Worm (Caenorhabditis elegans) whole organism, early embryonic: ENCODE data around the gene acer-1.

Experiments used
- B0310.2 ChIP-seq: sonication (generic microtip); optimal IDR thresholded peaks from 2 replicates; lab custom pipeline; 2016; ENCODE audit warnings: mild to moderate bottlenecking, missing genetic modification characterization, missing compliant biosample characterization
- F13C5.2 ChIP-seq: sonication (generic microtip); optimal IDR thresholded peaks from 2 replicates; lab custom pipeline; 2017; ENCODE audit warnings: mild to moderate bottlenecking, missing genetic modification characterization, inconsistent platforms, missing compliant biosample characterization
- aly-1 ChIP-seq: sonication (generic microtip); optimal IDR thresholded peaks from 2 replicates; lab custom pipeline; 2016; ENCODE audit warnings: missing genetic modification characterization, missing compliant biosample characterization
- ama-1 ChIP-seq: fragments of 150-350 bp; optimal IDR thresholded peaks from 2 replicates; lab custom pipeline; 2014
- ceh-13 ChIP-seq: fragments of 200-800 bp; sonication (Bioruptor generic); optimal IDR thresholded peaks from 2 replicates; lab custom pipeline; 2018; ENCODE audit warnings: mild to moderate bottlenecking, missing genetic modification characterization, missing compliant biosample characterization
- ceh-36 ChIP-seq: sonication (generic microtip); optimal IDR thresholded peaks from 2 replicates; lab custom pipeline; 2016; ENCODE audit warnings: missing genetic modification characterization, inconsistent platforms, missing compliant biosample characterization
- ets-7 ChIP-seq: sonication (generic microtip); optimal IDR thresholded peaks from 2 replicates; lab custom pipeline; 2016; ENCODE audit warnings: missing genotype, missing genetic modification characterization, missing compliant biosample characterization
- flt-1 ChIP-seq: fragments of 200-800 bp; sonication (Bioruptor generic); IDR thresholded peaks from 2 replicates; pipeline ENCODE4 v1.3.6; 2022; ENCODE audit warnings: missing genetic modification characterization, missing compliant biosample characterization
- hmbx-1 ChIP-seq: sonication (generic microtip); optimal IDR thresholded peaks from 2 replicates; lab custom pipeline; 2016; ENCODE audit warnings: mild to moderate bottlenecking, missing genetic modification characterization, missing compliant biosample characterization
- hmg-4 ChIP-seq: fragments of 200-800 bp; sonication (Bioruptor generic); optimal IDR thresholded peaks from 2 replicates; lab custom pipeline; 2018; ENCODE audit warnings: mild to moderate bottlenecking, missing genetic modification characterization, missing compliant biosample characterization
- hnd-1 ChIP-seq: sonication (generic microtip); optimal IDR thresholded peaks from 2 replicates; lab custom pipeline; 2016; ENCODE audit warnings: missing genetic modification characterization, missing compliant biosample characterization
- pes-1 ChIP-seq: fragments of 200-800 bp; sonication (Bioruptor generic); IDR thresholded peaks from 2 replicates; pipeline ENCODE4 v1.3.6; 2022; ENCODE audit warnings: missing genetic modification reagents, missing genetic modification characterization, missing compliant biosample characterization
- scrt-1 ChIP-seq: fragments of 200-800 bp; sonication (Bioruptor generic); IDR thresholded peaks from 2 replicates; pipeline ENCODE4 v1.3.6; 2022; ENCODE audit warnings: missing genetic modification characterization, missing compliant biosample characterization
- sea-1 ChIP-seq: fragments of 200-800 bp; sonication (Bioruptor generic); conservative IDR thresholded peaks from 2 replicates; pipeline ENCODE4 v1.3.6; 2022; ENCODE audit warnings: missing genetic modification characterization, missing compliant biosample characterization
- tbx-11 ChIP-seq: fragments of 200-800 bp; sonication (Bioruptor generic); IDR thresholded peaks from 2 replicates; pipeline ENCODE4 v1.3.6; 2022; ENCODE audit warnings: missing genetic modification characterization, missing compliant biosample characterization
- tbx-37 ChIP-seq: fragments of 200-800 bp; sonication (Bioruptor generic); conservative IDR thresholded peaks from 2 replicates; pipeline ENCODE4 v1.3.6; 2022; ENCODE audit warnings: missing genetic modification reagents, missing genetic modification characterization, missing compliant biosample characterization
- tra-4 ChIP-seq: sonication (generic microtip); optimal IDR thresholded peaks from 2 replicates; lab custom pipeline; 2017; ENCODE audit warnings: missing genetic modification characterization, missing compliant biosample characterization

acer-1 gene

DNA sequence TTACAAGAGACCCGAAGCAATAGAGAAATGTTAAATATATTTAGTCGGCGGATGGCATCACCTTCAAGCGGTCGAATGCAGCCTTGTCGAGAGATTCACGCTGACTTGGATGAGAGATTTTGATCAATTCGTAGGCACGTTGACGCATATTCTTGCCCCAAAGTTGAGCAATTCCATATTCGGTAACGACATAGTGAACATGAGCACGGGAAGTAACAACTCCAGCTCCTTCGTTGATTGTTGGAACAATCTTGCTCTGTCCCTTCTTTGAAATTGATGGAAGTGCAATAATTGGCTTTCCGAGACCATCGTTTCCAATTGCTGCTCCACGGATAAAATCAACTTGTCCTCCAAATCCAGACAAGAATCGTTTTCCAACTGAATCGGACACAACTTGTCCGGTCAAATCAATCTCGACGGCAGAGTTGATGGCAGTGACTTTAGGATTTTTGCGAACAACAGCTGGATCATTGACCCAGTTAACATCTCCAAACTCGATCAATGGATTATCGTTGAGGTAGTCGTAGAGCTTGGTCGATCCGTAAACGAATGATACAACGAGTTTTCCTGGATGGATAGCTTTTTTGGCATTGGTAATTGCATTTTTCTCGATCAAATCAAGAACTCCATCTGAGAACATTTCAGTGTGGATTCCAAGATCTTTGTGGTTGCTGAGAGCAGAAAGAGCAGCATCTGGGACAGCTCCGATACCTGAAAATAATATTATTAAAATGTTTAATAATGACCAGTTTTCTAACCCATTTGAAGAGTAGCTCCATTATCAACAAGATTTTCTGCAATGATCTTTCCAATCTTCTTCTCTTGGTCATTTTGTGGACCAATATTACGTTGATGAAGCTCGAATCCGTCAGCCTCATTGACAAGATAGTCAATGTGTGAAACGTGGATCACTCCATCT, 1.3 kb downstream of the acer-1 start:
- TF ChIP-seq ceh-13 (GFP tag; lab: Kevin White, UChicago) (no peak), hnd-1 (tag; lab: Kevin White, UChicago) (no peak), B0310.2 (tag; lab: Kevin White, UChicago) (no peak), ceh-36 (tag; lab: Kevin White, UChicago) (no peak), hmbx-1 (tag; lab: Kevin White, UChicago) (no peak)

DNA sequence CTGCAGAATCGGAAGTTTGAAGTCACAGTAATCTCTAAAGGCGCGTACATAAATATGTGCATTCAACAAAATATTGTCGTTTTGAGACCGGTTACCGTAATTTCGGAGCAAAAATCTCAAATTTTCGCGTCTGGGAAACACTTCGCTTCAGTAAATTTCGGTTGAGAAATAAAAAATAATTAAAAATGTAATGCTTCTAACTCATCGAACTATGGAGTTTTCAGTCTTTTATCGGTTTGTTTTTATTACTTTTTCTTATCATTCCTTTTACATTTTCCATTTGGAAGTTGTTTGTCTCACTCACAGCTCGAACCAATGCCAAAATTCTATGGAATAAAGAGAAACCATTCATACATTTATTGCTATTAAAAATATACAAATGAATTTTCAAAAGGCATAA, 2.0 kb downstream of the acer-1 start:
- TF ChIP-seq pes-1 (GFP tag; lab: Robert Waterston, UW) (no peak), ama-1 (lab: Kevin White, UChicago) (no peak), aly-1 (tag; lab: Kevin White, UChicago) (no peak), hnd-1 (tag; lab: Kevin White, UChicago) (no peak), hmbx-1 (tag; lab: Kevin White, UChicago) (no peak), hmg-4 (GFP tag; lab: Kevin White, UChicago) (no peak), sea-1 (GFP tag; lab: Robert Waterston, UW) (no peak), F13C5.2 (no peak), tra-4 (tag; lab: Kevin White, UChicago) (no peak), flt-1 (GFP tag; lab: Robert Waterston, UW) (no peak), ets-7 (tag; lab: Kevin White, UChicago) (no peak), ceh-13 (GFP tag; lab: Kevin White, UChicago) (no peak)

DNA sequence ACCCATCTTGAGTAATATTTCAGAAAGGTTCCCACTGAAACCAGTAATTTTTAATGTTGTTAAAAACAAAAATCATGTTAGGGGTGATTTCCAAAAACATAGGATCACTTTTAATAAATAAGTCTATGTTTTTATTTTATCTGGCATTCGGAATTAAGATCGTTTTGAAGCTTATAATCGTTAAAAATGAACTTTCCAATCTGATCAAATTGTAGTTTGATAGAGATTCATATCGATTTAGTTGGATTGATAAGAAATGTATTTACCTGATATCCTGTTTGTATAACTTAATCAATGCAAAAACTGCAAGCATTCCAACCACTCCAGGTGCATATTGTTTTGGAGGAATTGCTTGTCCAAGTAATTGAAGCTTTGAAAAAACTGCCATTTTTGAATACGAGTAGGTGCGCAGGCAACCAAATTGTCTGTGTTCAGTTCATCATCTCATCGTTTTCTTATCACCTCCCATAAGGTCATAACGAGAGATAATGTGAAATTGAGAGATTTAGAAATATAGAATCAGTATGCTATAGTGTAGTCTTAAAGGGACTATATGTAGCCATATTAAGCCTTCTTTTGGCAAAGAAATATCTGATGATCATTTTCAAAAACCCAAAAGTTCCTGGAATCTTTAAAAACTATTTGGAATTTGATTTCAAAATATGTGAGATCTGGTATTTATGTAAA, 2.7 kb downstream of the acer-1 start, which contains the start of gene pmp-2:
Gene pmp-2 (minus strand): TSS at position 487 of the 687 bp plus-strand sequence.
- TF ChIP-seq hmg-4 (GFP tag; lab: Kevin White, UChicago) (no peak), F13C5.2 (no peak), B0310.2 (tag; lab: Kevin White, UChicago) (no peak), hmbx-1 (tag; lab: Kevin White, UChicago) (no peak), flt-1 (GFP tag; lab: Robert Waterston, UW) (no peak), tbx-37 (no peak), aly-1 (tag; lab: Kevin White, UChicago) (no peak), tbx-11 (GFP tag; lab: Robert Waterston, UW) (no peak), ets-7 (tag; lab: Kevin White, UChicago) (no peak), ama-1 (lab: Kevin White, UChicago) (no peak)

DNA sequence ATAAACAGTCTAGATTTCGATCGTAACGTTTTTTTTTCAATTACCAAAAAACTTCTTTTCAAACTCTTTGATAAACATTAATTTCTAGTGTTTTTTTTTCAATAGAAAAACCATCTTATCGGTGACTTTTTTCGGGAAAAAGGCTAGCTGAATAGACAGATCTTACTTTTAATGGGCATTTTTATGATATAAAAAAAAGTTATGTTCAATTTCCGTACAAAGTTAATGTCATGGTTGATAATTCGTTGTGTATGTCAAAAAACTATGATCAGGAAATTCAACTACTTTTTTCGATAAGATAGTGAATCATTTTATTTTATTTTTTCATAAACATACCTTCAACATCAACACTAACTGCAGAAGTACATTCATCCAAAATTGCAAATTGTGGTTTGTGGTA, 5.6 kb downstream of the acer-1 start:
- no peak for TF ChIP-seq tra-4 (tag; lab: Kevin White, UChicago)
- no peak for TF ChIP-seq ceh-36 (tag; lab: Kevin White, UChicago)
- no peak for TF ChIP-seq ets-7 (tag; lab: Kevin White, UChicago)
- TF ChIP-seq hmg-4 (GFP tag; lab: Kevin White, UChicago) = no peak
- no peak for TF ChIP-seq tbx-11 (GFP tag; lab: Robert Waterston, UW)
- TF ChIP-seq B0310.2 (tag; lab: Kevin White, UChicago) = no peak
- TF ChIP-seq hmbx-1 (tag; lab: Kevin White, UChicago) = no peak
- TF ChIP-seq aly-1 (tag; lab: Kevin White, UChicago) = no peak

DNA sequence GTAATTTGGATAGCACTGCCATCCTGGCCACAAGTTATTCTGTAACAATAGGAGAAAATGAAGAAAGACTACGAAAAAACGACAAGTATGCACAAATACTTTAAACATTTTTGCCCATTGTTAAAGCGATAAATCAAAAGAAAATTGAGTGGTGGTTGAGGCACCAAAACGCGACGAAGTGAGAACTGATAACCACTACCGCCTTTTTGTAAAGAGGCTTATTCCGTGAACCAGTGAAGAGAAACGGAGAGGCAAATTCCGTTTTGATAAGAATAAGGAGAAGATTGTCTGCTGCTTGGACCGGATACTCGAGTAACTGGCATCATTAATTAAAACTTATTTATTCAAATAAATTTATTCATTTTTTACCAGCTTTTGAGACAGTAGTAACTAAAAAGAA, 6.5 kb downstream of the acer-1 start, which contains the start of gene pmp-1:
Gene pmp-1 (minus strand): TSS at position 39 of the 400 bp plus-strand sequence.
- no peak for TF ChIP-seq sea-1 (GFP tag; lab: Robert Waterston, UW)
- TF ChIP-seq ama-1 (lab: Kevin White, UChicago) = no peak
- TF ChIP-seq hnd-1 (tag; lab: Kevin White, UChicago) = no peak
- TF ChIP-seq flt-1 (GFP tag; lab: Robert Waterston, UW) = no peak
- TF ChIP-seq ceh-36 (tag; lab: Kevin White, UChicago) = no peak
- TF ChIP-seq ceh-13 (GFP tag; lab: Kevin White, UChicago) = no peak
- TF ChIP-seq tbx-11 (GFP tag; lab: Robert Waterston, UW) = no peak
- no peak for TF ChIP-seq F13C5.2
- TF ChIP-seq B0310.2 (tag; lab: Kevin White, UChicago) = no peak
- TF ChIP-seq pes-1 (GFP tag; lab: Robert Waterston, UW) = no peak
- no peak for TF ChIP-seq hmbx-1 (tag; lab: Kevin White, UChicago)
- TF ChIP-seq tra-4 (tag; lab: Kevin White, UChicago) = no peak
- no peak for TF ChIP-seq hmg-4 (GFP tag; lab: Kevin White, UChicago)
- TF ChIP-seq scrt-1 (GFP tag; lab: Robert Waterston, UW) = no peak
- TF ChIP-seq tbx-37 = no peak
- no peak for TF ChIP-seq aly-1 (tag; lab: Kevin White, UChicago)
- TF ChIP-seq ets-7 (tag; lab: Kevin White, UChicago) = no peak

DNA sequence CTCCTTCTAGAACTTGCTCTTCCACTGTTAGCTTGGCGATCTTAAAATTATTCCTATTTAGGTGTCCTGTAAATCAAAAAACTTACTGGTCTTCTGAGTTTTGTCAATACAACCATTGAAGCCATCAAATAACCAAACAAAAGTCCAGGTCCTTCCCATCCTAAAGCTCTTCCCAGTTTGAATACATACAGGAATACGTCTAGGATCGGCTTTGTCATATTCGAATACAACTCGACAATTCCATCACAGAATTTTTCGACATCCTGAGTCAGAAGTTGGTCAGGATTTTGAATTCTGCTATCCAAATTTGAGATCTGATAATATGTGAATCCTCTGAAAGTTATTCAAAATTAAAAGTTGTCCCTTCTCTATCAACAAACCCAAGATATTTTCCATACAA, 7.9 kb downstream of the acer-1 start:
- no peak for TF ChIP-seq hmbx-1 (tag; lab: Kevin White, UChicago)
- TF ChIP-seq tra-4 (tag; lab: Kevin White, UChicago) = no peak
- no peak for TF ChIP-seq ceh-36 (tag; lab: Kevin White, UChicago)
- no peak for TF ChIP-seq scrt-1 (GFP tag; lab: Robert Waterston, UW)
- TF ChIP-seq hnd-1 (tag; lab: Kevin White, UChicago) = no peak
- no peak for TF ChIP-seq hmg-4 (GFP tag; lab: Kevin White, UChicago)
- TF ChIP-seq ceh-13 (GFP tag; lab: Kevin White, UChicago) = no peak
- TF ChIP-seq sea-1 (GFP tag; lab: Robert Waterston, UW) = no peak
- no peak for TF ChIP-seq pes-1 (GFP tag; lab: Robert Waterston, UW)
- TF ChIP-seq tbx-37 = no peak
- no peak for TF ChIP-seq B0310.2 (tag; lab: Kevin White, UChicago)
- no peak for TF ChIP-seq aly-1 (tag; lab: Kevin White, UChicago)
